Worm (Caenorhabditis elegans): Measurements from ENCODE around the gene T04B8.5.
"Not testable (repeated sequence)": the region's sequence is repeated elsewhere in the genome, so short reads cannot be mapped to it uniquely, and the experiment has no call there.

DNA sequence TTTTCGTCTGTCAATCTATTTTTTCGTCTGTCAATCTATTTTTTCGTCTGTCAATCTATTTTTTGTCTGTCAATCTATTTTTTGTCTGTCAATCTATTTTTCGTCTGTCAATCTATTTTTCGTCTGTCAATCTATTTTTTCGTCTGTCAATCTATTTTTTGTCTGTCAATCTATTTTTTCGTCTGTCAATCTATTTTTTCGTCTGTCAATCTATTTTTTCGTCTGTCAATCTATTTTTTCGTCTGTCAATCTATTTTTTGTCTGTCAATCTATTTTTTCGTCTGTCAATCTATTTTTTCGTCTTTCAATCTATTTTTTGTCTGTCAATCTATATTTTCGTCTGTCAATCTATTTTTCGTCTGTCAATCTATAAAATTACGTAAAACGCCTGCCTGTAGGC, 5.1 kb upstream of the T04B8.5 start:
- not testable (repeated sequence) for TF ChIP-seq ceh-31 (tag; optimal IDR thresholded peaks at IDR 0.05); nfya-1 (tag; optimal IDR thresholded peaks at IDR 0.05); fkh-10 (GFP tag; optimal IDR thresholded peaks at IDR 0.05); rnt-1 (tag; optimal IDR thresholded peaks at IDR 0.05); Y22D7AL.16 (tag; optimal IDR thresholded peaks at IDR 0.05)
